Fruit fly (Drosophila melanogaster) whole organism, embryonic: Measurements from ENCODE around the gene UGP.

Experiments
- Atf6 ChIP-seq: fragments of 200-800 bp; sonication (Bioruptor generic); IDR thresholded peaks from 2 replicates; pipeline ENCODE4 v1.3.6; 2022; ENCODE audit warnings: missing biosample characterization, missing genetic modification characterization
- Awh ChIP-seq: fragments of 200-800 bp; sonication (Bioruptor generic); IDR thresholded peaks from 2 replicates; pipeline ENCODE4, ENCODE4 v1.3.6; 2022; ENCODE audit warnings: missing biosample characterization, missing genetic modification characterization
- CG11085 ChIP-seq: fragments of 200-800 bp; sonication (Bioruptor generic); IDR thresholded peaks from 2 replicates; pipeline ENCODE4 v1.3.6; 2022; ENCODE audit warnings: missing biosample characterization, missing genetic modification characterization
- CG11696 ChIP-seq: fragments of 200-800 bp; sonication (Bioruptor generic); IDR thresholded peaks from 2 replicates; pipeline ENCODE4 v1.3.6; 2022; ENCODE audit warnings: missing biosample characterization, missing genetic modification characterization
- CG12659 ChIP-seq: fragments of 200-800 bp; sonication (Bioruptor generic); optimal IDR thresholded peaks from 3 replicates; lab custom pipeline; 2017; ENCODE audit warnings: mild to moderate bottlenecking, missing biosample characterization, missing genetic modification reagents, missing genetic modification characterization
- CG12769 ChIP-seq: fragments of 200-800 bp; sonication (Bioruptor generic); optimal IDR thresholded peaks from 2 replicates; lab custom pipeline; 2019; ENCODE audit warnings: missing biosample characterization, mild to moderate bottlenecking, missing genetic modification characterization, moderate library complexity
- CG14667 ChIP-seq: fragments of 200-800 bp; sonication (Bioruptor generic); IDR thresholded peaks from 2 replicates; pipeline ENCODE4 v1.3.6; 2022; ENCODE audit warnings: missing biosample characterization, missing genetic modification characterization
- CG1529 ChIP-seq: fragments of 200-800 bp; sonication (Bioruptor generic); optimal IDR thresholded peaks from 3 replicates; lab custom pipeline; 2018; ENCODE audit warnings: missing biosample characterization, missing genetic modification characterization
- CG1603 ChIP-seq: fragments of 200-800 bp; sonication (Bioruptor generic); optimal IDR thresholded peaks from 2 replicates; lab custom pipeline; 2019; ENCODE audit warnings: missing biosample characterization, mild to moderate bottlenecking, missing genetic modification characterization, moderate library complexity
- CG17912 ChIP-seq: fragments of 200-800 bp; sonication (Bioruptor generic); optimal IDR thresholded peaks from 2 replicates; lab custom pipeline; 2018; ENCODE audit warnings: missing biosample characterization, mild to moderate bottlenecking, missing genetic modification characterization
- CG18262 ChIP-seq: fragments of 200-800 bp; optimal IDR thresholded peaks from 3 replicates; lab custom pipeline; 2019; ENCODE audit warnings: missing biosample characterization, mild to moderate bottlenecking, missing genetic modification characterization, moderate library complexity
- CG3065 ChIP-seq: fragments of 200-800 bp; sonication (Bioruptor generic); optimal IDR thresholded peaks from 2 replicates; lab custom pipeline; 2016; ENCODE audit warnings: missing biosample characterization, missing genetic modification characterization
- CG3847 ChIP-seq: fragments of 200-800 bp; sonication (Bioruptor generic); IDR thresholded peaks from 2 replicates; pipeline ENCODE4 v1.3.6; 2022; ENCODE audit warnings: missing biosample characterization, missing genetic modification characterization
- CG4730 ChIP-seq: fragments of 200-800 bp; sonication (Bioruptor generic); IDR thresholded peaks from 2 replicates; pipeline ENCODE4 v1.3.6; 2022; ENCODE audit warnings: missing biosample characterization, missing genetic modification characterization
- CG6272 ChIP-seq: fragments of 200-800 bp; sonication (Bioruptor generic); IDR thresholded peaks from 2 replicates; pipeline ENCODE4 v1.3.6; 2022; ENCODE audit warnings: missing biosample characterization, missing genetic modification characterization
- CG6854 ChIP-seq: fragments of 200-800 bp; sonication (Bioruptor generic); optimal IDR thresholded peaks from 3 replicates; lab custom pipeline; 2017; ENCODE audit warnings: missing biosample characterization, mild to moderate bottlenecking, missing genetic modification characterization
- CG7745 ChIP-seq: fragments of 200-800 bp; sonication (Bioruptor generic); optimal IDR thresholded peaks from 2 replicates; lab custom pipeline; 2018; ENCODE audit warnings: missing biosample characterization, mild to moderate bottlenecking, missing genetic modification characterization, moderate library complexity
- CG7786 ChIP-seq: fragments of 200-800 bp; sonication (Bioruptor generic); optimal IDR thresholded peaks from 2 replicates; lab custom pipeline; 2016; ENCODE audit warnings: missing biosample characterization, missing genetic modification characterization
- CG8924 ChIP-seq: fragments of 200-800 bp; optimal IDR thresholded peaks from 3 replicates; lab custom pipeline; 2019; ENCODE audit warnings: missing biosample characterization, mild to moderate bottlenecking, missing genetic modification characterization, moderate library complexity
- ERR ChIP-seq: fragments of 200-800 bp; sonication (Bioruptor generic); optimal IDR thresholded peaks from 2 replicates; lab custom pipeline; 2016; ENCODE audit warnings: missing biosample characterization, missing genetic modification characterization
- Ets97D ChIP-seq: fragments of 200-800 bp; sonication (Bioruptor generic); optimal IDR thresholded peaks from 3 replicates; lab custom pipeline; 2016; ENCODE audit warnings: missing biosample characterization, missing genetic modification characterization
- Lhr ChIP-seq: fragments of 200-800 bp; sonication (Bioruptor generic); optimal IDR thresholded peaks from 3 replicates; lab custom pipeline; 2017; ENCODE audit warnings: mild to moderate bottlenecking, missing biosample characterization, missing genetic modification reagents, missing genetic modification characterization
- MESR4 ChIP-seq: fragments of 200-800 bp; sonication (Bioruptor generic); optimal IDR thresholded peaks from 2 replicates; lab custom pipeline; 2018; ENCODE audit warnings: missing biosample characterization, mild to moderate bottlenecking, missing genetic modification characterization, moderate library complexity
- Myb ChIP-seq: fragments of 200-800 bp; sonication (Bioruptor generic); optimal IDR thresholded peaks from 2 replicates; lab custom pipeline; 2016; ENCODE audit warnings: missing biosample characterization, missing genetic modification characterization
- Nf-YA ChIP-seq: fragments of 200-800 bp; sonication (Bioruptor generic); IDR thresholded peaks from 2 replicates; pipeline ENCODE4 v1.3.6; 2022; ENCODE audit warnings: missing biosample characterization, missing genetic modification characterization
- Nf-YB ChIP-seq: fragments of 200-800 bp; sonication (Bioruptor generic); optimal IDR thresholded peaks from 3 replicates; lab custom pipeline; 2019; ENCODE audit warnings: missing biosample characterization, mild to moderate bottlenecking, missing genetic modification characterization, moderate library complexity
- Poxn ChIP-seq: fragments of 200-800 bp; sonication (Bioruptor generic); IDR thresholded peaks from 2 replicates; pipeline ENCODE4 v1.3.6; 2022; ENCODE audit warnings: missing biosample characterization, missing genetic modification characterization
- Ravus ChIP-seq: fragments of 200-800 bp; sonication (Bioruptor generic); IDR thresholded peaks from 2 replicates; pipeline ENCODE4 v1.3.6; 2022; ENCODE audit warnings: missing biosample characterization, missing genetic modification characterization
- Side ChIP-seq: fragments of 200-800 bp; sonication (Bioruptor generic); optimal IDR thresholded peaks from 2 replicates; lab custom pipeline; 2016; ENCODE audit warnings: missing biosample characterization, missing genetic modification characterization
- Usf ChIP-seq: fragments of 200-800 bp; sonication (Bioruptor generic); optimal IDR thresholded peaks from 2 replicates; lab custom pipeline; 2017; ENCODE audit warnings: missing genotype, missing biosample characterization, missing genetic modification characterization
- amos ChIP-seq: fragments of 200-800 bp; sonication (Bioruptor generic); IDR thresholded peaks from 2 replicates; pipeline ENCODE4 v1.3.6; 2022; ENCODE audit warnings: missing biosample characterization, missing genetic modification characterization; ENCODE audit not compliant: partially characterized antibody
- ase ChIP-seq: fragments of 200-800 bp; sonication (Bioruptor generic); IDR thresholded peaks from 3 replicates; pipeline ENCODE4 v1.3.6; 2022; ENCODE audit warnings: missing biosample characterization, missing genetic modification characterization
- az2 ChIP-seq: fragments of 200-800 bp; sonication (Bioruptor generic); optimal IDR thresholded peaks from 3 replicates; lab custom pipeline; 2016; ENCODE audit warnings: missing biosample characterization, missing genetic modification characterization
- bigmax ChIP-seq: fragments of 200-800 bp; sonication (Bioruptor generic); optimal IDR thresholded peaks from 2 replicates; lab custom pipeline; 2018; ENCODE audit warnings: missing biosample characterization, mild to moderate bottlenecking, missing genetic modification characterization
- cad ChIP-seq: fragments of >200 bp; optimal IDR thresholded peaks from 2 replicates; lab custom pipeline; 2017; ENCODE audit warnings: missing biosample characterization, missing genetic modification characterization
- caup ChIP-seq: fragments of 200-800 bp; sonication (Bioruptor generic); optimal IDR thresholded peaks from 3 replicates; lab custom pipeline; 2017; ENCODE audit warnings: missing biosample characterization, mild to moderate bottlenecking, missing genetic modification characterization, moderate library complexity; ENCODE audit not compliant: severe bottlenecking
- chn ChIP-seq: fragments of 200-800 bp; sonication (Bioruptor generic); optimal IDR thresholded peaks from 2 replicates; lab custom pipeline; 2016; ENCODE audit warnings: missing biosample characterization, missing genetic modification characterization
- dan ChIP-seq: fragments of 200-800 bp; sonication (Bioruptor generic); IDR thresholded peaks from 2 replicates; pipeline ENCODE4 v1.3.6; 2022; ENCODE audit warnings: missing biosample characterization, missing genetic modification characterization
- dmrt11E ChIP-seq: fragments of 200-800 bp; sonication (Bioruptor generic); optimal IDR thresholded peaks from 3 replicates; lab custom pipeline; 2018; ENCODE audit warnings: missing biosample characterization, mild to moderate bottlenecking, missing genetic modification characterization, moderate library complexity
- dmrt99B ChIP-seq: fragments of 200-800 bp; sonication (Bioruptor generic); optimal IDR thresholded peaks from 2 replicates; lab custom pipeline; 2018; ENCODE audit warnings: missing biosample characterization, mild to moderate bottlenecking, missing genetic modification characterization, moderate library complexity
- fru ChIP-seq: fragments of >200 bp; optimal IDR thresholded peaks from 2 replicates; lab custom pipeline; 2017
- gem ChIP-seq: fragments of 200-800 bp; sonication (Bioruptor generic); optimal IDR thresholded peaks from 2 replicates; lab custom pipeline; 2019; ENCODE audit warnings: missing biosample characterization, mild to moderate bottlenecking, missing genetic modification characterization, moderate library complexity
- pan ChIP-seq, 4 experiments: fragments of >200 bp in 3 of 4; fragments of 200-800 bp in 1 of 4; sonication (Bioruptor generic) in 1 of 4; optimal IDR thresholded peaks in 3 of 4; IDR thresholded peaks in 1 of 4; 2 replicates each; pipeline versions ENCODE4 v1.3.6 to Lab custom; 2017 to 2022; ENCODE audit warnings: missing biosample characterization in 2 of 4, missing genetic modification characterization in 2 of 4, mixed read lengths in 1 of 4
- pnt ChIP-seq: fragments of 200-800 bp; sonication (Bioruptor generic); optimal IDR thresholded peaks from 3 replicates; lab custom pipeline; 2016; ENCODE audit warnings: missing biosample characterization, missing genetic modification characterization
- sc ChIP-seq, 3 experiments: fragments of >200 bp in 2 of 3; fragments of 200-800 bp in 1 of 3; sonication (Bioruptor generic) in 1 of 3; optimal IDR thresholded peaks; 2 replicates in 2 of 3; 3 replicates in 1 of 3; lab custom pipeline; 2017; ENCODE audit warnings: mild to moderate bottlenecking in 1 of 3, missing biosample characterization in 1 of 3, missing genetic modification characterization in 1 of 3, missing genetic modification reagents in 1 of 3
- tio ChIP-seq: fragments of 200-800 bp; sonication (Bioruptor generic); optimal IDR thresholded peaks from 2 replicates; lab custom pipeline; 2017; ENCODE audit warnings: missing biosample characterization, missing genetic modification characterization, inconsistent platforms
- trem ChIP-seq: fragments of 200-800 bp; optimal IDR thresholded peaks from 3 replicates; lab custom pipeline; 2019; ENCODE audit warnings: missing biosample characterization, mild to moderate bottlenecking, missing genetic modification characterization, moderate library complexity
- z ChIP-seq: fragments of 200-800 bp; sonication (Bioruptor generic); IDR thresholded peaks from 3 replicates; pipeline ENCODE4 v1.3.6; 2022; ENCODE audit warnings: missing biosample characterization, missing genetic modification characterization

The UGP gene

DNA sequence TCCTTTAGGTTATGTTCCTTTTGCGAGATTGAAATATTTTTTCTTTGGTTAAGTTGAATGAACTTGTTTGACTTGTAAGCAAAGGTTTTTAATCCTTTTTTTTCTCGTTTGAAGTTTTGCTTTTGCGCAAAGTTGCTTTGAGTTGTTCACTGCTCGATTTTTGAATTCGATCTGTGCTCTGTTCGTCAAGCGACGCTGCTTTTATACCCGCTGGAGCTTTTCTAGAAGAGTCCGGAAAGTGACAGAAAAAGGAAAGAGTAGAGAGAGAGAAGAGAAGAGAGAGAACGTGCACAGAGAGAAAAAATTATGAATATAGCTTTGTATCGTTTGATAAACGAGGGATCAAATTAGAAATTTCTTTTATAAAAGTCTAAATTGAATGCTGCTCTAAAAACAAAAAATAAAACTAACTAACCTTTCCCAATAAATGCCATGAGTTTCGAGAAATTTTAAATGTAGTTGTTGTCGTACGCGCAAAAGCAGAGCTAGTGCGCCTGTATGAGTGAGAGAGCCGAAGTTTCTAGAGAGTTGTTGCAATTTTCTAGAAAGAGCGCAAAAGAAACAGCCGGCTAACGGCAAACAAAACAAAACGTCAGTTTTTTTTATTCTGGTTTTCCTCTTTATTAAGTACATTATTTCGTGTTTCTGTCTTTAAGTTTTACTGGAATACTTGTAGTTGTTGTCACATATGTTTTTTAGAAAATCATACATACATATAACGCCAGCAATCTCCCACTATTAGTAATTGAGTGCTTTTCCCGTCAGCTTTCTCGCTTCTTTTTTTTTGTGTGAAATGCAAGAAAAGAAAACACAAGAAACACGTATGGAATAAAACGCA lies 18.7 kb upstream of the UGP start, which contains the start of gene Hsp26 (continued):
- peak; percentile 71 for TF ChIP-seq Myb (GFP tag; lab: Kevin White, UChicago)
- TF ChIP-seq CG1603 (tag; lab: Kevin White, UChicago): peak; percentile 61
- TF ChIP-seq CG11696 (GFP tag; lab: Robert Waterston, UW): peak; percentile 65
- peak; percentile 30 for TF ChIP-seq dmrt11E
- peak; percentile 92 for TF ChIP-seq gem (tag; lab: Kevin White, UChicago)
- TF ChIP-seq CG4730 (GFP tag; lab: Robert Waterston, UW): peak; percentile 65
- TF ChIP-seq CG14667 (GFP tag; lab: Robert Waterston, UW): peak; percentile 71
- TF ChIP-seq Side: peak; percentile 90
- TF ChIP-seq CG1529: peak; percentile 81
- TF ChIP-seq Usf: no peak
- TF ChIP-seq az2 (GFP tag; lab: Kevin White, UChicago): peak; percentile 85
- TF ChIP-seq Poxn (GFP tag; lab: Robert Waterston, UW): no peak
- TF ChIP-seq CG12769 (tag; lab: Kevin White, UChicago): peak; percentile 62
- peak; percentile 85 for TF ChIP-seq pnt (GFP tag; lab: Kevin White, UChicago)
- TF ChIP-seq CG3065 (GFP tag; lab: Kevin White, UChicago): peak; percentile 57
- TF ChIP-seq Lhr: no peak
- peak; percentile 42 for TF ChIP-seq ERR
- no peak for TF ChIP-seq CG17912 (GFP tag; lab: Kevin White, UChicago)
- TF ChIP-seq chn (GFP tag; lab: Kevin White, UChicago): peak; percentile 79
- peak; percentile 92 for TF ChIP-seq Atf6 (GFP tag; lab: Robert Waterston, UW)
- peak; percentile 55; the same call in 1 of the 2 replicates for TF ChIP-seq CG6272
- TF ChIP-seq CG12659: peak; percentile 86
- peak; percentile 73 for TF ChIP-seq CG6854 (GFP tag; lab: Kevin White, UChicago)
- TF ChIP-seq cad (GFP tag; lab: Kevin White, UChicago): no peak
- peak; percentile 28 for TF ChIP-seq CG7745 (tag; lab: Kevin White, UChicago)
- peak; percentile 40; the same call in 1 of the 2 replicates for TF ChIP-seq Nf-YA (GFP tag; lab: Robert Waterston, UW)
- TF ChIP-seq amos (GFP tag; lab: Robert Waterston, UW): no peak
- TF ChIP-seq CG3847 (GFP tag; lab: Robert Waterston, UW): peak; percentile 66
- no peak for TF ChIP-seq sc (optimal IDR thresholded peaks at IDR 0.05; lab: Kevin White, UChicago)
- TF ChIP-seq sc (GFP tag; optimal IDR thresholded peaks at IDR 0.05; lab: Kevin White, UChicago): peak; percentile 72
- no peak for TF ChIP-seq fru (lab: Kevin White, UChicago)
- TF ChIP-seq Ets97D: peak; percentile 46
- TF ChIP-seq CG8924 (tag; lab: Kevin White, UChicago): peak; percentile 87
- no peak for TF ChIP-seq pan (optimal IDR thresholded peaks at IDR 0.05; lab: Kevin White, UChicago)
- peak in 1 of 2 experiments; percentile 89 for TF ChIP-seq pan (GFP tag; optimal IDR thresholded peaks at IDR 0.05 in 1 of 2, IDR thresholded peaks at IDR 0.05 in 1 of 2)
- TF ChIP-seq Ravus (GFP tag; lab: Robert Waterston, UW): peak; percentile 32; the same call in 1 of the 2 replicates
- peak; percentile 62 for TF ChIP-seq bigmax
- no peak for TF ChIP-seq dan (GFP tag; lab: Robert Waterston, UW)
- TF ChIP-seq dmrt99B (tag; lab: Kevin White, UChicago): peak; percentile 85
- TF ChIP-seq Nf-YB (GFP tag; lab: Kevin White, UChicago): peak; percentile 63
- TF ChIP-seq ase (GFP tag; lab: Robert Waterston, UW): peak; percentile 78
- TF ChIP-seq CG18262: peak; percentile 86
- no peak for TF ChIP-seq z (GFP tag; lab: Robert Waterston, UW)
- peak; percentile 3 for TF ChIP-seq MESR4 (GFP tag; lab: Kevin White, UChicago)
- 0 out of 2 replicates have a peak, but pooled peaks have one; percentile 23 for TF ChIP-seq CG11085 (GFP tag; lab: Robert Waterston, UW)
- peak; percentile 75 for TF ChIP-seq Awh (GFP tag; lab: Robert Waterston, UW)
- peak; percentile 54 for TF ChIP-seq trem (tag; lab: Kevin White, UChicago)
- peak; percentile 83 for TF ChIP-seq caup (GFP tag; lab: Kevin White, UChicago)
- TF ChIP-seq tio (GFP tag; lab: Kevin White, UChicago): peak; percentile 72
- TF ChIP-seq CG7786 (GFP tag; lab: Kevin White, UChicago): peak; percentile 83
